Fruit fly (Drosophila melanogaster): ENCODE results near the gene CG1116.

Gene CG1116

dm6 chr3R:5256462-5257146 lies 37.1 kb downstream of the CG1116 start, which contains the start of the genes Enoph and Hph (continued):
- no peak for TF ChIP-seq jigr1 (GFP tag; IDR thresholded peaks at IDR 0.05)
- peak; percentile 57 for TF ChIP-seq CG15601 (tag; optimal IDR thresholded peaks at IDR 0.05)
- peak; percentile 64 for TF ChIP-seq CG18619 (GFP tag; optimal IDR thresholded peaks at IDR 0.05)
- TF ChIP-seq CG31224 (GFP tag; IDR thresholded peaks at IDR 0.05), result no peak; the same call in 1 of the 2 replicates
- peak; percentile 31 for TF ChIP-seq Ada2b (GFP tag; IDR thresholded peaks at IDR 0.05)
- no peak for TF ChIP-seq cas (GFP tag; IDR thresholded peaks at IDR 0.05)
- peak; percentile 67 for TF ChIP-seq CG10209 (GFP tag; optimal IDR thresholded peaks at IDR 0.05)
- no peak for TF ChIP-seq Trl (optimal IDR thresholded peaks at IDR 0.05)
- peak; percentile 59 for TF ChIP-seq Trl (GFP tag; optimal IDR thresholded peaks at IDR 0.05)
- TF ChIP-seq CG11696 (GFP tag; IDR thresholded peaks at IDR 0.05), result no peak
- TF ChIP-seq lola (GFP tag; optimal IDR thresholded peaks at IDR 0.05), result peak in 1 of 3 experiments; percentile 52
- no peak for TF ChIP-seq CG31365 (tag; optimal IDR thresholded peaks at IDR 0.05)
- peak; percentile 39 for TF ChIP-seq CG11723 (GFP tag; optimal IDR thresholded peaks at IDR 0.05)
- TF ChIP-seq Awh (GFP tag; IDR thresholded peaks at IDR 0.05), result 0 out of 2 replicates have a peak, but pooled peaks have one; percentile 29
- TF ChIP-seq CG17328 (GFP tag; IDR thresholded peaks at IDR 0.05), result 0 out of 2 replicates have a peak, but pooled peaks have one; percentile 30
- TF ChIP-seq CG17612 (GFP tag; IDR thresholded peaks at IDR 0.05), result no peak
- TF ChIP-seq Dip3 (GFP tag; optimal IDR thresholded peaks at IDR 0.05), result peak; percentile 58
- TF ChIP-seq CG7357 (GFP tag; IDR thresholded peaks at IDR 0.05), result peak; percentile 73
- no peak for TF ChIP-seq CG10959 (GFP tag; IDR thresholded peaks at IDR 0.05)
- TF ChIP-seq Elba2 (GFP tag; optimal IDR thresholded peaks at IDR 0.05), result peak; percentile 42
- peak; percentile 49 for TF ChIP-seq zen (tag; optimal IDR thresholded peaks at IDR 0.05)
- TF ChIP-seq CG1024 (GFP tag; IDR thresholded peaks at IDR 0.05), result peak; percentile 23; the same call in 1 of the 2 replicates
- TF ChIP-seq tll (GFP tag; optimal IDR thresholded peaks at IDR 0.05), result no peak
- peak; percentile 67 for TF ChIP-seq CG18262 (tag; optimal IDR thresholded peaks at IDR 0.05)
- peak; percentile 57 for TF ChIP-seq Fer2 (tag; optimal IDR thresholded peaks at IDR 0.05)
- TF ChIP-seq sisA (GFP tag; IDR thresholded peaks at IDR 0.05), result peak; percentile 41
- TF ChIP-seq bbx (GFP tag; IDR thresholded peaks at IDR 0.05; ENCODE audit: partially characterized antibody), result peak; percentile 83
- TF ChIP-seq stc (GFP tag; IDR thresholded peaks at IDR 0.05), result no peak
- TF ChIP-seq CG10565 (GFP tag; optimal IDR thresholded peaks at IDR 0.05), result no peak
- peak; percentile 85 for TF ChIP-seq CG12659 (GFP tag; optimal IDR thresholded peaks at IDR 0.05)
- peak; percentile 65 for TF ChIP-seq grau (tag; optimal IDR thresholded peaks at IDR 0.05)
- TF ChIP-seq exex (tag; optimal IDR thresholded peaks at IDR 0.05), result peak; percentile 11
- no peak for TF ChIP-seq grn (GFP tag; optimal IDR thresholded peaks at IDR 0.05)
- peak; percentile 49 for TF ChIP-seq HmgZ (tag; optimal IDR thresholded peaks at IDR 0.05)
- no peak for TF ChIP-seq Doc2 (GFP tag; IDR thresholded peaks at IDR 0.05)
- TF ChIP-seq CG12391 (tag; optimal IDR thresholded peaks at IDR 0.05), result peak; percentile 64
- TF ChIP-seq Ptx1 (GFP tag; IDR thresholded peaks at IDR 0.05), result peak; percentile 70
- 0 out of 3 replicates have a peak, but pooled peaks have one; percentile 42 for TF ChIP-seq CG11695 (GFP tag; IDR thresholded peaks at IDR 0.05)
- TF ChIP-seq CG9797 (GFP tag; optimal IDR thresholded peaks at IDR 0.05), result peak; percentile 35
- TF ChIP-seq CG13775 (GFP tag; optimal IDR thresholded peaks at IDR 0.05), result peak; percentile 73
- TF ChIP-seq CG12299 (tag; optimal IDR thresholded peaks at IDR 0.05), result peak; percentile 30
- TF ChIP-seq Aef1 (GFP tag; IDR thresholded peaks at IDR 0.05), result peak; percentile 55; the same call in 2 of the 3 replicates
- TF ChIP-seq CG15011 (GFP tag; optimal IDR thresholded peaks at IDR 0.05), result no peak
- TF ChIP-seq sqz (GFP tag; optimal IDR thresholded peaks at IDR 0.05), result no peak
- peak; percentile 22 for TF ChIP-seq Deaf1 (tag; optimal IDR thresholded peaks at IDR 0.05)
- peak; percentile 69 for TF ChIP-seq Sox100B (GFP tag; optimal IDR thresholded peaks at IDR 0.05)
